Fruit fly (Drosophila melanogaster): ENCODE measurements around the gene trbd.

dm6 chr3R:9740713-9741112 lies 29.9 kb upstream of the trbd start, which contains the start of gene Pnn:
- TF ChIP-seq sage (GFP tag; optimal IDR thresholded peaks at IDR 0.05) (peak; percentile 32), Abd-B (GFP tag; optimal IDR thresholded peaks at IDR 0.05) (no peak), CG32264 (GFP tag; optimal IDR thresholded peaks at IDR 0.05) (no peak), Hr83 (GFP tag; optimal IDR thresholded peaks at IDR 0.05; ENCODE audit: poor library complexity, severe bottlenecking) (no peak), Myc (optimal IDR thresholded peaks at IDR 0.05) (no peak), Jra (GFP tag; optimal IDR thresholded peaks at IDR 0.05) (no peak), OdsH (GFP tag; optimal IDR thresholded peaks at IDR 0.05) (no peak), brk (GFP tag; optimal IDR thresholded peaks at IDR 0.05) (no peak), dsf (GFP tag; optimal IDR thresholded peaks at IDR 0.05; ENCODE audit: borderline replicate concordance) (no peak), Hr78 (GFP tag; optimal IDR thresholded peaks at IDR 0.05) (no peak), ey (GFP tag; optimal IDR thresholded peaks at IDR 0.05) (no peak), usp (GFP tag; optimal IDR thresholded peaks at IDR 0.05) (no peak), Vsx2 (GFP tag; optimal IDR thresholded peaks at IDR 0.05; ENCODE audit: partially characterized antibody) (no peak), rgr (GFP tag; optimal IDR thresholded peaks at IDR 0.05) (no peak)

Measured in whole organism, wandering third instar larva.